Fruit fly (Drosophila melanogaster): ENCODE results near the gene rgn.

DNA sequence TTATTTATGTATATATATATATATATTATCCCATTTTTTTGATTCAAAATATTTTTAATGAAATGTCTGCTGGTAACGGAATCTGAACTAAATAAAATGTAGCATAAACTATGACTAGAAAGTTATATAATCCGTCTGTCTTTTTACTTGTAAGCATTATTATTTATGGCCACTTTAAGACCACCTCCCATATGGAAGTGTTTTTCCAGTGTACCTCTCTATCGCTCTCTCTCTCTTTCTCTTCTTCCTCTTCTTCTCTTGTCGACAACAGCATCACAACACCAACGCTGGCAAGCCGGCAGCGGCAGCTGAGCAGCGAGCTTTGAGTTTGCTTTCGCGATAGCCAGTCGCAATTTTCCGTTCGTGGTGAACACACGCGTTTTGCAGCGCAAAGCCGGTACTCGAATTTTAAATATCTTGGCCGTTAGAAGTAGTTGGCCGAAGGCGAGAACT lies at the start of gene rgn:
- TF ChIP-seq ss (GFP tag; optimal IDR thresholded peaks at IDR 0.05) (peak; percentile 76 to 85), CG6276 (GFP tag; optimal IDR thresholded peaks at IDR 0.05) (peak; percentile 89), Sox102F (GFP tag; optimal IDR thresholded peaks at IDR 0.05) (peak; percentile 78)

All from whole organism, prepupa.